Worm (Caenorhabditis elegans) whole organism, L4 larva: ENCODE results near the gene drn-1.

Experiments used
- R02D3.7 ChIP-seq: fragments of 150-350 bp; sonication (generic microtip); optimal IDR thresholded peaks from 3 replicates; lab custom pipeline; 2014; ENCODE audit warnings: missing biosample characterization, missing genetic modification characterization
- T26A8.4 ChIP-seq: fragments of 200-800 bp; sonication (Bioruptor generic); IDR thresholded peaks from 2 replicates; pipeline ENCODE4 v1.3.6; 2022; ENCODE audit warnings: missing genetic modification characterization, missing compliant biosample characterization
- dpl-1 ChIP-seq: fragments of 150-350 bp; optimal IDR thresholded peaks from 2 replicates; lab custom pipeline; 2014; ENCODE audit warnings: missing biosample characterization, missing genetic modification reagents, missing genetic modification characterization
- dve-1 ChIP-seq: sonication (generic microtip); optimal IDR thresholded peaks from 2 replicates; lab custom pipeline; 2017; ENCODE audit warnings: antibody characterized with exemption, mild to moderate bottlenecking, missing genetic modification characterization, missing compliant biosample characterization; ENCODE audit not compliant: insufficient read depth
- egl-27 ChIP-seq: sonication (generic microtip); optimal IDR thresholded peaks from 3 replicates; lab custom pipeline; 2017; ENCODE audit warnings: missing biosample characterization, missing genetic modification reagents, missing genetic modification characterization
- fkh-10 ChIP-seq: fragments of 150-350 bp; optimal IDR thresholded peaks from 2 replicates; lab custom pipeline; 2014; ENCODE audit warnings: missing biosample characterization, missing genetic modification reagents, missing genetic modification characterization
- hif-1 ChIP-seq, 2 experiments: sonication (generic microtip); optimal IDR thresholded peaks; 2 replicates each; lab custom pipeline; 2016 to 2017; ENCODE audit warnings: missing compliant biosample characterization in 2 of 2, missing genetic modification characterization in 2 of 2, missing genetic modification reagents in 2 of 2, missing genotype in 2 of 2, mild to moderate bottlenecking in 1 of 2
- hlh-11 ChIP-seq: fragments of 200-800 bp; sonication (Bioruptor generic); optimal IDR thresholded peaks from 2 replicates; lab custom pipeline; 2018; ENCODE audit warnings: mild to moderate bottlenecking, missing genetic modification characterization, missing compliant biosample characterization
- nhr-237 ChIP-seq: sonication (generic microtip); optimal IDR thresholded peaks from 2 replicates; lab custom pipeline; 2017; ENCODE audit warnings: missing biosample characterization, missing genetic modification characterization
- pha-4 ChIP-seq, 2 experiments: fragments of 150-350 bp in 1 of 2; fragments of 200-800 bp in 1 of 2; sonication (Bioruptor generic) in 1 of 2; IDR thresholded peaks in 1 of 2; optimal IDR thresholded peaks in 1 of 2; 2 replicates each; pipeline versions ENCODE4 v1.3.6 to Lab custom; 2014 to 2022; ENCODE audit warnings: missing genetic modification characterization in 2 of 2, missing genetic modification reagents in 2 of 2, missing biosample characterization in 1 of 2, missing compliant biosample characterization in 1 of 2
- ztf-11 ChIP-seq: fragments of 150-350 bp; optimal IDR thresholded peaks from 2 replicates; lab custom pipeline; 2014; ENCODE audit warnings: missing biosample characterization, missing genetic modification characterization

ce11 chrII:5226309-5226708 is 45.3 kb downstream of the drn-1 start:
- TF ChIP-seq hlh-11 (no peak), dpl-1 (no peak), pha-4 (GFP tag; IDR thresholded peaks at IDR 0.05; lab: Robert Waterston, UW) (no peak), pha-4 (tag; optimal IDR thresholded peaks at IDR 0.05; lab: Kevin White, UChicago) (no peak), hif-1 (tag; optimal IDR thresholded peaks at IDR 0.05; lab: Kevin White, UChicago) (no peak), R02D3.7 (tag; lab: Kevin White, UChicago) (no peak), fkh-10 (GFP tag; lab: Kevin White, UChicago) (no peak), T26A8.4 (GFP tag; lab: Robert Waterston, UW) (no peak), nhr-237 (tag; lab: Kevin White, UChicago) (no peak), ztf-11 (tag; lab: Kevin White, UChicago) (no peak), egl-27 (tag; lab: Kevin White, UChicago) (no peak), dve-1 (tag; lab: Kevin White, UChicago) (no peak)
